Fruit fly (Drosophila melanogaster) whole organism, wandering third instar larva: ENCODE data around the gene spel1.

Experiments used
- Abd-B ChIP-seq: fragments of >200 bp; optimal IDR thresholded peaks from 2 replicates; lab custom pipeline; 2017; ENCODE audit warnings: missing biosample characterization, missing genetic modification characterization
- CG32264 ChIP-seq: fragments of 200-800 bp; sonication (Bioruptor generic); optimal IDR thresholded peaks from 2 replicates; lab custom pipeline; 2016; ENCODE audit warnings: missing biosample characterization, missing genetic modification characterization
- CG9705 ChIP-seq: fragments of 200-800 bp; sonication (Bioruptor generic); optimal IDR thresholded peaks from 2 replicates; lab custom pipeline; 2018; ENCODE audit warnings: missing biosample characterization, mild to moderate bottlenecking, missing genetic modification characterization
- CrebA ChIP-seq: fragments of 200-800 bp; sonication (Bioruptor generic); optimal IDR thresholded peaks from 2 replicates; lab custom pipeline; 2016; ENCODE audit warnings: missing biosample characterization, mild to moderate bottlenecking, missing genetic modification characterization, borderline replicate concordance
- Dfd ChIP-seq: fragments of >200 bp; optimal IDR thresholded peaks from 2 replicates; lab custom pipeline; 2017; ENCODE audit warnings: missing biosample characterization, missing genetic modification characterization
- Dif ChIP-seq: fragments of 200-275, 200-300 bp; sonication (Bioruptor generic); optimal IDR thresholded peaks from 2 replicates; lab custom pipeline; 2018; ENCODE audit warnings: missing biosample characterization, missing genetic modification characterization; ENCODE audit not compliant: partially characterized antibody
- GATAd ChIP-seq: sonication (Bioruptor generic); optimal IDR thresholded peaks from 2 replicates; lab custom pipeline; 2016; ENCODE audit warnings: missing biosample characterization, missing genetic modification characterization
- HLH106 ChIP-seq: fragments of 200-800 bp; optimal IDR thresholded peaks from 3 replicates; lab custom pipeline; 2019; ENCODE audit warnings: missing biosample characterization, mild to moderate bottlenecking, missing genetic modification characterization, moderate library complexity
- Hnf4 ChIP-seq: fragments of 200-800 bp; sonication (Bioruptor generic); optimal IDR thresholded peaks from 2 replicates; lab custom pipeline; 2016; ENCODE audit warnings: missing biosample characterization, mild to moderate bottlenecking, missing genetic modification characterization
- Hr78 ChIP-seq: fragments of >200 bp; optimal IDR thresholded peaks from 2 replicates; lab custom pipeline; 2017; ENCODE audit warnings: missing biosample characterization, missing genetic modification characterization
- Hr83 ChIP-seq: fragments of 200-300 bp; sonication (Bioruptor generic); optimal IDR thresholded peaks from 2 replicates; lab custom pipeline; 2016; ENCODE audit warnings: missing biosample characterization, mild to moderate bottlenecking, missing genetic modification characterization, moderate library complexity; ENCODE audit not compliant: poor library complexity, severe bottlenecking
- Jra ChIP-seq: sonication (Bioruptor generic); optimal IDR thresholded peaks from 2 replicates; lab custom pipeline; 2016; ENCODE audit warnings: missing biosample characterization, missing genetic modification characterization
- Mio ChIP-seq: sonication (Bioruptor generic); optimal IDR thresholded peaks from 2 replicates; lab custom pipeline; 2016; ENCODE audit warnings: missing biosample characterization, missing genetic modification characterization
- Myc ChIP-seq: fragments of >200 bp; optimal IDR thresholded peaks from 2 replicates; lab custom pipeline; 2017
- N ChIP-seq: fragments of >200 bp; optimal IDR thresholded peaks from 2 replicates; lab custom pipeline; 2018; ENCODE audit warnings: missing biosample characterization, missing external identifiers, missing genetic modification characterization
- OdsH ChIP-seq: fragments of 200-800 bp; sonication (Bioruptor generic); optimal IDR thresholded peaks from 2 replicates; lab custom pipeline; 2016; ENCODE audit warnings: missing biosample characterization, mild to moderate bottlenecking, missing genetic modification characterization
- Rel ChIP-seq, 2 experiments: fragments of 200-800 bp; sonication (Bioruptor generic) in 1 of 2; optimal IDR thresholded peaks; 2 replicates in 1 of 2; 3 replicates in 1 of 2; lab custom pipeline; 2016 to 2019; ENCODE audit warnings: mild to moderate bottlenecking in 2 of 2, missing biosample characterization in 2 of 2, missing genetic modification characterization in 2 of 2, moderate library complexity in 1 of 2
- Sp1 ChIP-seq: fragments of 200-800 bp; sonication (Bioruptor generic); optimal IDR thresholded peaks from 3 replicates; lab custom pipeline; 2019; ENCODE audit warnings: missing biosample characterization, mild to moderate bottlenecking, missing genetic modification characterization, moderate library complexity
- Vsx2 ChIP-seq: fragments of 200-300, 225-300 bp; sonication (Bioruptor generic); optimal IDR thresholded peaks from 2 replicates; lab custom pipeline; 2018; ENCODE audit warnings: missing biosample characterization, missing genetic modification characterization; ENCODE audit not compliant: partially characterized antibody
- br ChIP-seq: fragments of 200-800 bp; sonication (Bioruptor generic); optimal IDR thresholded peaks from 2 replicates; lab custom pipeline; 2016; ENCODE audit warnings: missing biosample characterization, missing genetic modification characterization
- brk ChIP-seq: fragments of 200-800 bp; sonication (Bioruptor generic); optimal IDR thresholded peaks from 2 replicates; lab custom pipeline; 2016; ENCODE audit warnings: missing biosample characterization, mild to moderate bottlenecking, missing genetic modification characterization
- dl ChIP-seq, 2 experiments: fragments of 175-275, 200-275 bp in 1 of 2; fragments of 200-275 bp in 1 of 2; sonication (Bioruptor generic); optimal IDR thresholded peaks; lab custom pipeline; 2018; ENCODE audit warnings: mild to moderate bottlenecking in 2 of 2, missing biosample characterization in 2 of 2, missing genetic modification characterization in 2 of 2, moderate library complexity in 2 of 2; ENCODE audit not compliant: partially characterized antibody in 2 of 2, insufficient read depth in 1 of 2
- dmrt93B ChIP-seq: fragments of 200-800 bp; sonication (Bioruptor generic); optimal IDR thresholded peaks from 2 replicates; lab custom pipeline; 2018; ENCODE audit warnings: missing biosample characterization, mild to moderate bottlenecking, missing genetic modification characterization
- dsf ChIP-seq: sonication (Bioruptor generic); optimal IDR thresholded peaks from 2 replicates; lab custom pipeline; 2016; ENCODE audit warnings: missing biosample characterization, missing genetic modification characterization, borderline replicate concordance
- ey ChIP-seq: fragments of 200-800 bp; sonication (Bioruptor generic); optimal IDR thresholded peaks from 2 replicates; lab custom pipeline; 2016; ENCODE audit warnings: missing biosample characterization, missing genetic modification characterization
- foxo ChIP-seq, 2 experiments: fragments of 200-800 bp; sonication (Bioruptor generic); optimal IDR thresholded peaks; 2 replicates in 1 of 2; 3 replicates in 1 of 2; lab custom pipeline; 2016 to 2017; ENCODE audit warnings: missing biosample characterization in 2 of 2, missing genetic modification characterization in 2 of 2
- fru ChIP-seq: fragments of 200-800 bp; sonication (Bioruptor generic); optimal IDR thresholded peaks from 3 replicates; lab custom pipeline; 2016; ENCODE audit warnings: missing biosample characterization, mild to moderate bottlenecking, missing genetic modification characterization
- h ChIP-seq: fragments of 200-800 bp; sonication (Bioruptor generic); optimal IDR thresholded peaks from 3 replicates; lab custom pipeline; 2016; ENCODE audit warnings: missing biosample characterization, mild to moderate bottlenecking, missing genetic modification characterization
- jim ChIP-seq: fragments of 175-275, 200-325 bp; sonication (Bioruptor generic); optimal IDR thresholded peaks from 2 replicates; lab custom pipeline; 2016; ENCODE audit warnings: missing biosample characterization, mild to moderate bottlenecking, missing genetic modification characterization
- lola ChIP-seq: fragments of >200 bp; optimal IDR thresholded peaks from 2 replicates; lab custom pipeline; 2017; ENCODE audit warnings: missing biosample characterization, missing genetic modification characterization
- pan ChIP-seq: fragments of >200 bp; optimal IDR thresholded peaks from 2 replicates; lab custom pipeline; 2017
- psq ChIP-seq: fragments of 200-800 bp; sonication (Bioruptor generic); optimal IDR thresholded peaks from 3 replicates; lab custom pipeline; 2017; ENCODE audit warnings: missing biosample characterization, mild to moderate bottlenecking, missing genetic modification characterization, moderate library complexity
- rgr ChIP-seq: fragments of 200-800 bp; sonication (Bioruptor generic); optimal IDR thresholded peaks from 3 replicates; lab custom pipeline; 2016; ENCODE audit warnings: missing biosample characterization, mild to moderate bottlenecking, missing genetic modification characterization
- sage ChIP-seq: fragments of 200-800 bp; sonication (Bioruptor generic); optimal IDR thresholded peaks from 2 replicates; lab custom pipeline; 2016; ENCODE audit warnings: missing biosample characterization, mild to moderate bottlenecking, missing genetic modification characterization
- sv ChIP-seq: fragments of 200-800 bp; sonication (Bioruptor generic); optimal IDR thresholded peaks from 3 replicates; lab custom pipeline; 2016; ENCODE audit warnings: missing biosample characterization, missing genetic modification characterization
- tai ChIP-seq: sonication (Bioruptor generic); optimal IDR thresholded peaks from 2 replicates; lab custom pipeline; 2016; ENCODE audit warnings: missing biosample characterization, missing genetic modification characterization
- usp ChIP-seq: fragments of >200 bp; optimal IDR thresholded peaks from 2 replicates; lab custom pipeline; 2017; ENCODE audit warnings: missing biosample characterization, missing genetic modification characterization
- woc ChIP-seq: sonication (Bioruptor generic); optimal IDR thresholded peaks from 2 replicates; lab custom pipeline; 2016; ENCODE audit warnings: missing biosample characterization, mild to moderate bottlenecking, missing genetic modification characterization

spel1 gene

DNA sequence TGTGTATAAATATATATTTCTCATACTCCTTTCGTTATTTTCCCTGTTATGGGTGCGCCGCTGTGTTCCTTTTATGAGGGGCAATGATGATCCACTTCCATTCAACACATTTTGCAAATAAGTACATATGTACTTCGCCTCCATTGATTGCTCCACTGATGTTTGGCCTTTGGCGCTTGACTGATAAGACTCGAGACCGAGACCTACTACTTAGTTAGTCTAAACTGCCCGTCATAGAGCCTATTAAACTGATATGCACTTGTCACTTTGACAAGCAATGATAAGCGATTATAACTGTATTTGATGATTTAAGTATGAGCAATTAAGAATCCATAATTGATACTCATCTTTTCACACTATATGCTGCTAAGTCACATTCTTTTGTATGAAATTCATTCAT lies 5.6 kb upstream of the spel1 start:
- TF ChIP-seq psq (GFP tag; lab: Kevin White, UChicago) (no peak), Hr83 (GFP tag; lab: Kevin White, UChicago) (peak; percentile 27), Hnf4 (peak; percentile 13)

DNA sequence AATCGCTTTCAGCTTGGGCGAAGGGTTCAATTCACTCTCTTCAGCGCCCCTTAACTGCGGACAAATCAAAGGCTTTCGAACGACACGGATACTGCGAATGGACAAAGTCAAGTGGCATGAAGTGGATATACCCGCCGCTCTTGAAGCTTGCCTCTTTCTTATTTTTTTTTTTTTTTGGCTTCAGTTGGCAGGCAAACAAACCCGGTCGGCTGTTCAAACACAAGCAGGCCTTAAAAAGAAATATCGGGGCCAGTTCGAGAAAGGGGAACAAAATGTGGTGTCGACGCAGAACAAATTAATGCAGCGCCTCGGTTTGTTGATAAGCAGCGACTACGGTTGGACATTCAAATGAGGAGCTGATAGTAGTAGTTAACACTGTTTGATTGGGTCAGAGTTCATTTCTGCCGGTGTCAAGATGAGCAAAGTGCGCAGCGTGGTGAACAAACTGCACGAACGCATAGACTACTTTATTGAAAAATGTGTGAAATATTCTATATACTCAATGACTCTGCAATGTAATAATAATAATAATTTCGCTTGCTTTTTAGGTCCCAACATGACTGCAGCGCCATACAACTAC lies 5.0 kb upstream of the spel1 start:
- TF ChIP-seq jim (GFP tag; lab: Kevin White, UChicago), result no peak
- TF ChIP-seq Hr83 (GFP tag; lab: Kevin White, UChicago), result peak; percentile 34
- TF ChIP-seq h (GFP tag; lab: Kevin White, UChicago), result peak; percentile 17
- no peak for TF ChIP-seq Hr78 (GFP tag; lab: Kevin White, UChicago)
- no peak for TF ChIP-seq N (GFP tag; lab: Kevin White, UChicago)
- peak; percentile 10 for TF ChIP-seq OdsH
- TF ChIP-seq br, result peak; percentile 25
- TF ChIP-seq rgr, result peak; percentile 50
- TF ChIP-seq, all 38 proteins: peak for 5

DNA sequence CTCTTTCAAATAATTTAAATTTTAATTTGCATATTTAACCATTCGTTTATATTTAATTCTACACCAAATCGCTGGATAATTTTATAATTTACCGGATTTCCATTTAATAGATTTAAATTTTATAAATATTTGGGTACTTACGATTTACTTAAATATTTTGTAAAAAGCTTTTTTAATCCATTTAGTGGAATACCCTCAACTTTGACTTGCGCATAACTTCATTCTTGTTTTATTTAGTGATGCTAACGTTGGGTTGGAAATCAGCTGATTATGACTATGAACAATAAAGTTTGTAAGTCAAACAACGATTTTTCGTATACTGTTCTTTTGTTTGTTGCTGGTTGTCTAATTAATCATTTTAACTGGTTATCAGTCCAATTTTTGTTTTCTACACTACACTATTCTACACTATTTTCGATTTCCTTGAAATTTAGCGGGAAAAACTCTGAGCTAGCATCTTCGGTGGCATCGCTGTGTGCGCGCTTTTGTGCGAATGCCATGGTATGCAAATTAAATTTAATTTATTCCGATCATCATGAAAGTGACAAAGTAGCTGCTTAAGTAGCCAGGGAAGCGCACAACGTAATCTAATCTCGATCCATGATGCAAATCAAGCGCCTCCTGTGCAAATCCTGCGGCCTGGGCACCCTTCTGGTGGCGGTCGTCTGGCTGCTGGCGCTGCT lies 2.9 kb upstream of the spel1 start, which contains the start of gene Pgant35A:
Pgant35A (plus strand) TSS at position 473 of the 683 bp plus-strand sequence.
- TF ChIP-seq brk (GFP tag; lab: Kevin White, UChicago), result peak; percentile 26
- TF ChIP-seq br, result peak; percentile 34
- no peak for TF ChIP-seq h (GFP tag; lab: Kevin White, UChicago)
- TF ChIP-seq Vsx2, result no peak
- TF ChIP-seq HLH106, result peak; percentile 38
- TF ChIP-seq Abd-B (GFP tag; lab: Kevin White, UChicago), result no peak
- TF ChIP-seq sage (GFP tag; lab: Kevin White, UChicago), result no peak
- TF ChIP-seq foxo (GFP tag; optimal IDR thresholded peaks at IDR 0.05; lab: Kevin White, UChicago), result peak in 1 of 2 experiments; percentile 44
- no peak for TF ChIP-seq CG9705 (GFP tag; lab: Kevin White, UChicago)
- no peak for TF ChIP-seq Hr78 (GFP tag; lab: Kevin White, UChicago)
- TF ChIP-seq Sp1 (GFP tag; lab: Kevin White, UChicago), result peak; percentile 34
- no peak for TF ChIP-seq jim (GFP tag; lab: Kevin White, UChicago)
- no peak for TF ChIP-seq dl (GFP tag; optimal IDR thresholded peaks at IDR 0.05; lab: Kevin White, UChicago; ENCODE audit: insufficient read depth in 1 of 2, partially characterized antibody in 2 of 2)
- TF ChIP-seq tai (GFP tag; lab: Kevin White, UChicago), result no peak
- TF ChIP-seq psq (GFP tag; lab: Kevin White, UChicago), result peak; percentile 27
- no peak for TF ChIP-seq Mio (GFP tag; lab: Kevin White, UChicago)
- TF ChIP-seq GATAd (GFP tag; lab: Kevin White, UChicago), result no peak
- TF ChIP-seq CrebA (GFP tag; lab: Kevin White, UChicago), result no peak
- TF ChIP-seq fru (GFP tag; lab: Kevin White, UChicago), result peak; percentile 30
- TF ChIP-seq Rel (GFP tag; optimal IDR thresholded peaks at IDR 0.05; lab: Kevin White, UChicago), result no peak
- peak; percentile 24 for TF ChIP-seq Rel (tag; optimal IDR thresholded peaks at IDR 0.05; lab: Kevin White, UChicago)
- TF ChIP-seq Myc (lab: Kevin White, UChicago), result peak; percentile 99
- no peak for TF ChIP-seq Hr83 (GFP tag; lab: Kevin White, UChicago)
- no peak for TF ChIP-seq OdsH
- no peak for TF ChIP-seq N (GFP tag; lab: Kevin White, UChicago)
- peak; percentile 55 for TF ChIP-seq rgr
- TF ChIP-seq Hnf4, result peak; percentile 26
- TF ChIP-seq Dfd, result no peak
- no peak for TF ChIP-seq CG32264
- TF ChIP-seq Jra (GFP tag; lab: Kevin White, UChicago), result peak; percentile 13
- no peak for TF ChIP-seq sv
- no peak for TF ChIP-seq pan
- TF ChIP-seq dmrt93B (GFP tag; lab: Kevin White, UChicago), result no peak
- no peak for TF ChIP-seq lola (GFP tag; lab: Kevin White, UChicago)
- peak; percentile 13 for TF ChIP-seq ey
- no peak for TF ChIP-seq usp (GFP tag; lab: Kevin White, UChicago)
- TF ChIP-seq woc (GFP tag; lab: Kevin White, UChicago), result peak; percentile 89
- TF ChIP-seq Dif (GFP tag; lab: Kevin White, UChicago), result no peak
- TF ChIP-seq dsf (GFP tag; lab: Kevin White, UChicago), result no peak
